Worm (Caenorhabditis elegans) whole organism, L4/young adult: Measurements from ENCODE around the gene F53C11.4.
A peak's percentile ranks its signal among the peaks of the same experiment; 100 is the strongest.

Experiments
- W03F9.2 ChIP-seq: fragments of 150-350 bp; optimal IDR thresholded peaks from 2 replicates; lab custom pipeline; 2014; ENCODE audit warnings: missing biosample characterization, missing genetic modification characterization
- dao-5 ChIP-seq: sonication (generic microtip); optimal IDR thresholded peaks from 2 replicates; lab custom pipeline; 2016; ENCODE audit warnings: missing genotype, missing genetic modification characterization, moderate library complexity, missing compliant biosample characterization
- him-1 ChIP-seq: sonication (generic microtip); optimal IDR thresholded peaks from 2 replicates; lab custom pipeline; 2016; ENCODE audit warnings: missing genotype, missing genetic modification reagents, missing genetic modification characterization, missing compliant biosample characterization

The F53C11.4 gene

DNA sequence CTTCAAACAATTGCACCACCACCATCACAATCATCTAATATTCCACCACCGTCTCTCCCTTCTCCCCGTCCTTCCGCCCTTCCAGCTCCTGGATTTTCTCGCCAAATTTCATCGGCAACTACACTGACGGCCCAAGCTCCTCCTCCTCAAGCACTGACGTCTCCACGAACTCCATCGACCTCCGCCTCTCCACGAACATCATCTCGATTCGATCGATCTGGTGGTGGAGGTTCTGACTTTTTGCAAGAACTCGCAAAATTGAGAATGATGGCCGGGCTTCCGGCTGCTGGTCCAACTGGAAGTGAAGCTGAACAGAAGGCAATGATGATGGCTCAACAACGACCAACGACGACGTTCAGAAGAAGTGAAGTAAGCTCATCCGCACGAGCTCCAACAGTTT lies 6.9 kb upstream of the F53C11.4 start:
- TF ChIP-seq W03F9.2 (tag; lab: Kevin White, UChicago) (no peak), him-1 (no peak), dao-5 (tag; lab: Kevin White, UChicago) (no peak)

DNA sequence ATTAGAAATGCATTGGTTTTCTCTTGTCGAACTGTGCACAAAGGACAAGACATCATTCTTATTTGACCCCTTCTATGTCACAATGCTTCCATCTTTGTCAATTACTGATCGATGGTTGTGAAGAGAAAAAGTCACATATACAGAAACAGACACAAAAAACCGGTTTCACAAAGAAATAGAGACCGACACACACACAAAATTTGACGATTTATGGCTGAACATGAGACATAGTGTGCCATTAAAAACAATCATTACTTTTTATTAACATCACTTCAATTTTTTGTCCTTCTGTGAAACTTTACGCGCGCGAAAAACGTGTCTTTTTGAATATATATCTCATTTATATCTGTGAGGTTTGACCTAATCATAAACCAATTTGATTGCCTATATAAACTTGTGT lies 3.4 kb upstream of the F53C11.4 start:
- TF ChIP-seq dao-5 (tag; lab: Kevin White, UChicago) (no peak), W03F9.2 (tag; lab: Kevin White, UChicago) (no peak), him-1 (no peak)

DNA sequence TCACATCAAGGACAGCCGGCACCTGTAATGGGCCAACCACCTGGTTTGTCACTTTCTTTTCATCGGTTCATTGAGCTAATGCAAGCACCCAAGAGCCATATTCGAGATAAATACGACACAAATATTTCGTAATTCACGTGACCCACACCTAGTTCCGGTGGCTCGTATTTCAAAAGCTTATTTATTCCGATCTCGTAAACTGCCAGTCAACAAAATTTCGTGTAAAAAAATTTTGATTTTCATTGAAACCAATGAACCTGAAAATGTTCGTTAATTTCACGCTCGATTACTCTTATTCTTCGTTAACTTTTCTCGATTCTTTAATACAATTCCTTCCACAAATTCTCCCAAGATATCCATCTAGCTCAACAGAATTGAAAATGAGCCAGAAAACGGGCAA lies 3.0 kb upstream of the F53C11.4 start:
- TF ChIP-seq W03F9.2 (tag; lab: Kevin White, UChicago) (no peak), dao-5 (tag; lab: Kevin White, UChicago) (no peak), him-1 (no peak)

DNA sequence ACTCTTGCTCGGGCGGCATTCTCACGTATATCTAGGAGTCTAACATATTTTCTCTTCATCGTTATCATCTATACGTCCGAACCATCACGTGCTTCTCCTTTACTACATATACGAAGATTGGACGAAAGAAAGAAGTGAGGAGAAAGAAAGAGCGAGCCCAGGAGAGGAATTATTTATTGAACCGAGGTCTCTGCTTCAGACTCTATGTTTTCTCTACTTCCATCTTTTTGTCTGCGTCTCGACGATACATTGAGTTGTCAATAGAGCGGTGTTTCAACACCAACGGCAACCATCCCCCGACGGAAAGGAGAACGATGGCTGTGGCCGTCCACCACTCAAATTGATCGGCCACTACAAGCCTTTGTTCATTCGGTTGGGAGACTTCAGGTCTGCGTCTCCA lies 2.2 kb upstream of the F53C11.4 start:
- TF ChIP-seq him-1 = peak; percentile 58
- TF ChIP-seq dao-5 (tag; lab: Kevin White, UChicago) = no peak
- TF ChIP-seq W03F9.2 (tag; lab: Kevin White, UChicago) = peak; percentile 84

DNA sequence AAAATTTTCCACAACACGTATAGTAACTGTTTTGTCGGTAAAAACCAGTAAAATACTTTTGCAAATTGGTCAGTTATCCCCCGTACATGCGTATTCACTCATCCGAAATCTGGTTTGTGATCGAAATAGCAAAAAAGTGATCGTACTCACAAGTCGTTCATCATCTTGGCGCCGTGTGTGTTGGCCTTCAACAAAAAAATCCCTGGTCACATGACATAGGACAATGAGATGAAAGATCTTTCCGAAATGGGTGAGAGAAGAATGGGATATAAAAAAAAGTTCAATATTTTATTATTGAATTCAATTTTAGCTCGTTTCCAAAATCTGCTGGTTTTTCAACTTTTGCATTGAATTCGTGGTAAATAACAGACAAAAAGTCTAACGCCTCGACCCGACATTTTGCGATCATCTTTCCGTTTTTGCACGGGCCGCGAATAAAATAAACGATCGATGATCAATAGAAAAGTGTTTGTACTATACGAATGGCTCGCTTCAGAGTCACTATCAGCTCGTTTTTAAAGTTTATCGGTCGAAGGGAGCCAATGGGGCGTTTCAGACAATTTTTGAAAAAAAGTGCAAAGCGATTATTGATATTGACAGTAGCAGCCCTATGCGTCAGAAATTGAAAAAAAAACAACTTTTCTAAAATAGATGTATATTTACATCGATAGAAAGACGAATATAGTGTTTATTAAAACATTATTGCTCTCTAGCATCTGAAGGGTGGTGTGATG lies 963 bp upstream of the F53C11.4 start:
- TF ChIP-seq dao-5 (tag; lab: Kevin White, UChicago) = no peak
- no peak for TF ChIP-seq him-1
- no peak for TF ChIP-seq W03F9.2 (tag; lab: Kevin White, UChicago)

DNA sequence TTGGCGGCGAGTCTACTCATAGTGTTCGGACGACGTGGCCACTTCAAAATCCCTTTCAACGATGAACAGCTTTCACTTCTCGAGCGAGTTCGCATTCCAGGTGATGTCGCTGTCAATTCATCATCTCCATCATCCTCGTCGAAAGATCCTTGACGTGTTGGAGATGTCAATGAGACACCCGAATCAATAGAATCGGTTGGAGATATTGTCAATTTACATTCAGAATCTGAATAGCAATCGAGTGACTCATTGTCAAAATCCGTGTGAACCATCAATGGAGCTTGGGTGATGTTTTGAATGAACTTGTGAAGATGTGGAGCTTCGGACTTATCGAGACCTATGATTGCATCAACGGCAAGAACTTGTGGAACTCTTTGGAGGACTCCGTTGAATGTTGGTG lies 1.4 kb downstream of the F53C11.4 start:
- no peak for TF ChIP-seq dao-5 (tag; lab: Kevin White, UChicago)
- TF ChIP-seq W03F9.2 (tag; lab: Kevin White, UChicago) = no peak
- TF ChIP-seq him-1 = no peak

DNA sequence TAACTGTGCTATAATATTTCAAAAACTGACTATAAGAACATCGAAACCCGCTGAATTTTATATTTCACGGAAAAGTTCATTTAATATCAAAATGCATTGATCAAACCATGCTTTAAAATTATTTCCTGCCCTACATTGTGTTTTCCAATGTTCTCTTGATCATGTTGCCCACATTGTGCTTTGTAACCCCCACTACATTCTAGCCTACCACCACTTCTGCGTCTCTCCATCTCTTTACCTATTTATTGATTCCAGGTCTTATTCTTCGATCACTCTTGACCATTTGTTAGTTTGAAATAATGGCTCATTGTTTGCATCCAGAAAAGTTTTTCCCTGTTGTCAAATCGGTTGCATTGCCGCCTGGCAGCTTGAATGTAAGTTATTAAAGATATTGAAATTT lies 5.0 kb downstream of the F53C11.4 start, which contains the start of gene decr-1.1:
Gene decr-1.1 (plus strand): TSS at position 210 of the 400 bp plus-strand sequence.
- TF ChIP-seq dao-5 (tag; lab: Kevin White, UChicago) = no peak
- no peak for TF ChIP-seq him-1
- no peak for TF ChIP-seq W03F9.2 (tag; lab: Kevin White, UChicago)

DNA sequence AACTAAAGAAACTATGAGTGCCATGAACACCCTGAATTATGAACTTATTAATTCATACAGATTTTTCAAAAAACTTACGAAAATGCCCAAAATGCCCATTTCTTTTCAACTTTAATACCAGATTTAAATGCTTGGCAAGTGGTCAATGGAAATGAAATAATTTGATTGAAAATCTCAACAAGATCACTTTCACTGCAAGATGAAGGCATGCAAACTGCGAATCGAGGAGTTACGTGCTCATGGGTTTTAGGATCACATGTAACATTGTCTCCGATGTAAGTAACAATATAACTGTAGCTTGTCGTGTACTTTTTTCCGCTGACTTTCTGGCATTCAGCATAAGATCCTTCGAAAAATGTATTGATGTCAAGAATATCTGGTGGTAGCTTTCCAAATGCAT lies 6.2 kb downstream of the F53C11.4 start:
- TF ChIP-seq W03F9.2 (tag; lab: Kevin White, UChicago) (no peak), dao-5 (tag; lab: Kevin White, UChicago) (no peak), him-1 (no peak)

DNA sequence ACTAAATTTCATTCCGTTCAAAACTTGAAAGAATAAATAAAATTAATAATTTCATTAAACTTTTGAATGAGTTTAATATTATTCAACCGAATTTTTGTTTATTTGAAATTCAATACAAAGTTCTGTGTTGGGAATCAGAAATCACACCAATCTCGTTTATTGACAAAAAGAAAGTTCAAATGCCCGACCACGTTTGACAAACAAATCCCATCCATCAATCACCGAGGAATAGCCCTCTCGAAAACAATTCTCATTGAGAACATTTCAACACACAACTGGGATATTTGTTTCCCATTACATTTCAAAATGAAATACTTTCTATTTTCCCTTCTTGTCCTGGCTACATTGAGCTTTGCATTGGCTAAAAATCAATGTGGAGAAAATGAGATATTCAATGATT lies 9.3 kb downstream of the F53C11.4 start, which contains the start of gene F53C11.9:
Gene F53C11.9 (plus strand): TSS at position 159 of the 400 bp plus-strand sequence.
- no peak for TF ChIP-seq dao-5 (tag; lab: Kevin White, UChicago)
- TF ChIP-seq W03F9.2 (tag; lab: Kevin White, UChicago) = no peak
- TF ChIP-seq him-1 = no peak

DNA sequence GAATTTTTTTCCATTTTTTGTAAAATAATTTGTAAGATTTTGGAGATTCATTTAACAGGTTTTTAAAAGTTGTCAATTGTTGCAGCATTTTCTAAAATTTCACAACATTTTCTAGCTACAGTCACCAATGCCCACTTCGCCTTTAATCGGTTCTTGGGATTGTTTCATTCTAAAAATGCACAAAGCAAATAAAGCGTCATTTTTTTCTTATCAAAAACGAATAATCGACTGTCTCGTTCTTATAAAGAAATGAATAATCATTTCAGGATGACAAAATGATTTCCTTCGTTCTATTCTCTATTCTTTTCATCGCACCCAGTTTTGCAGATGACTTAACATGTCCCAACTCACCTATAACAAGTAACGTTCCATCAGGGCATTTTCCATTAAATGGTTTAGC lies 11.6 kb downstream of the F53C11.4 start, which contains the start of gene F53C11.1:
Gene F53C11.1 (plus strand): TSS at position 268 of the 400 bp plus-strand sequence.
- TF ChIP-seq W03F9.2 (tag; lab: Kevin White, UChicago) (no peak), him-1 (no peak), dao-5 (tag; lab: Kevin White, UChicago) (no peak)

DNA sequence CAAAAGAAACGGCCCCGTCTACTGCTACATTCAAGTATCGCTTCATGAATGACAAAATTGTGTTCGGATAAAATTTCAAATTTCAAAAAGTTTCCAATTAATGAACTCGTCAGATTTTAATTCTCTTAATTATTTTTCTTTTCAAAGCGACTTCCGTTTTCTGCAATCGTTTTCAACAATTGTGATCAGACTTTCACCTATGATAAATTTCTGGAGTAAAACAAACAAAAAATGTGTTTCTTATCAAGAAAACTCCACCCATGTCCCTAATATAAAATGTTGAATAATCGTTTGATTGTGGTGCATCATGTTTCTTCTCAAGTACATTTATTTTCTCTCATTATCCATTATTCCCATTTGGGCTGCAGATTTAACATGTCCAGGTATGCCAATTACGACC lies 15.9 kb downstream of the F53C11.4 start, which contains the start of gene F20G2.5:
Gene F20G2.5 (plus strand): TSS at position 301 of the 400 bp plus-strand sequence.
- no peak for TF ChIP-seq him-1
- no peak for TF ChIP-seq W03F9.2 (tag; lab: Kevin White, UChicago)
- TF ChIP-seq dao-5 (tag; lab: Kevin White, UChicago) = no peak

DNA sequence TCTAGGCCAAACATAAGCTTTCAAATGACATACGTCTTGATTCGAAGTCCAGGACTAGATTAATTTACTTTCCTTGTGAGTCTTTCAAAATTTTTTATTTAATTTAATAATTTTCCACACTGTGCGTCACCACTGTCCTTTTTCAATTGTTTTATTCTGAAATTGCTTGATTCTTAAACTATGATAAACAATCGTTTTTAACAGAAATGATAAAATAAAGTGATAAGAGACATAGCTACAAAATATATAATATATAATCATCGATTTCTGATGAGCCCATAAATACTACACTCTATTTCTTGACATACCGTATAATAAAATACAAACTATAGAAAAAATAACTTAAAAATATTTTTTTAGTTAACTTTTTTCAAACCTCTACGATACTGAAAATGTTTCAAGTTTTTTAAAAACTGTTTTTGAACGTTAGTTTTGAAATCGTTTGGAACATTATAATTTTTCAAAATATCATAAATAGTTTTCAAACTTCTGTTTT lies 18.2 kb downstream of the F53C11.4 start, which contains the start of gene nas-24:
Gene nas-24 (plus strand): TSS at position 446 of the 496 bp plus-strand sequence.
- no peak for TF ChIP-seq W03F9.2 (tag; lab: Kevin White, UChicago)
- TF ChIP-seq dao-5 (tag; lab: Kevin White, UChicago) = no peak
- TF ChIP-seq him-1 = no peak

DNA sequence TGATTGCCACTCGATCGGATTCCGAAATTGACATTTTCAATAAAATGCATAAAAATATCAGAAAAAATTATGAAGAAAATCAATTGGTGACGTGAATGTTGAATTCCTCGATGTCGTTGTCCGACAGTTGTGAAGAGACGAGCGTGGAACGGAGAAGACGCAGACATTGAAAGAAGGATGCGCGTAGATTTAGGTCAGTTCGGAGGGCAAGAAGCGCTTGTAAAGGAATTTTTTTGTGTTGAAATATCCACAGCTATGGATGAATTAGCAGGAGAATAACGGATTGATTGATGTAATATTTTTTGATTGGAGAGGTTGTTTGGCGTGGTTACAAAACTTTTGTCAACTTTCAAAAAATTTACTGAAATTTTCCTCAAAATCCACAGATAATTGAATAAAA lies 18.8 kb downstream of the F53C11.4 start, which contains the start of gene F20G2.3:
Gene F20G2.3 (minus strand): TSS at position 101 of the 400 bp plus-strand sequence.
- no peak for TF ChIP-seq him-1
- no peak for TF ChIP-seq W03F9.2 (tag; lab: Kevin White, UChicago)
- no peak for TF ChIP-seq dao-5 (tag; lab: Kevin White, UChicago)

DNA sequence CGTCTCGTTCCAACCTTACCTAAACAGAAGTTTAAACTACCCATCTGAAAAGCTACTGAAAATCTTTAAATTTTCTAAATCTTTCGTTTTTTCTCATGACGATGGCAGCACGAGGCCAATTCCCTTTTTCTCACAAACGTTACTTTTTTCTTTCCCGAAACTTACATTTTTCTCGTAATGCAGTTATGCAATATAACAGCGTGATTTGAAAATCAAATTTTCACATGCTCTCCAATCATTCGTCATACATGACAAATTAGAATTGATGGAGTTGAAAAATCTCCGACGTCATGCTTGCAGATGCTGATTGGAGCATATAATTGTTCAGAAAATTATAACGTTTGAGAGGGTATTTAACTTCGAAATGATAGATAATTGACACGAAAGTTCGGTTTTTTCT lies 23.4 kb downstream of the F53C11.4 start:
- TF ChIP-seq him-1 (no peak), W03F9.2 (tag; lab: Kevin White, UChicago) (no peak), dao-5 (tag; lab: Kevin White, UChicago) (no peak)
